Worm (Caenorhabditis elegans): Measurements from ENCODE around the gene C39B5.5.

The C39B5.5 gene

ce11 chrIII:2197706-2198105, 10.3 kb upstream of the C39B5.5 start, which contains the start of gene C39B5.6:
Gene C39B5.6 (plus strand): TSS chrIII:2198006.
- TF ChIP-seq ztf-11 (tag; optimal IDR thresholded peaks at IDR 0.05): no peak
- TF ChIP-seq alr-1 (tag; optimal IDR thresholded peaks at IDR 0.05; ENCODE audit: borderline replicate concordance): no peak
- TF ChIP-seq dsc-1 (tag; optimal IDR thresholded peaks at IDR 0.05): no peak
- TF ChIP-seq jun-1 (tag; optimal IDR thresholded peaks at IDR 0.05): no peak
- TF ChIP-seq fkh-4 (tag; optimal IDR thresholded peaks at IDR 0.05; ENCODE audit: borderline replicate concordance): no peak
- no peak for TF ChIP-seq hlh-4 (tag; optimal IDR thresholded peaks at IDR 0.05)
- TF ChIP-seq vab-15 (tag; optimal IDR thresholded peaks at IDR 0.05): no peak
- no peak for TF ChIP-seq nhr-77 (tag; optimal IDR thresholded peaks at IDR 0.05)
- TF ChIP-seq elt-2 (tag; optimal IDR thresholded peaks at IDR 0.05): no peak
- TF ChIP-seq nhr-84 (tag; optimal IDR thresholded peaks at IDR 0.05): no peak

ce11 chrIII:2205155-2205554, 2.8 kb upstream of the C39B5.5 start:
- no peak for TF ChIP-seq sup-37 (GFP tag; optimal IDR thresholded peaks at IDR 0.05)
- no peak for TF ChIP-seq ceh-63 (GFP tag; optimal IDR thresholded peaks at IDR 0.05)
- TF ChIP-seq C04F5.9 (tag; optimal IDR thresholded peaks at IDR 0.05): no peak
- no peak for TF ChIP-seq mef-2 (tag; optimal IDR thresholded peaks at IDR 0.05)
- TF ChIP-seq nhr-71 (tag; optimal IDR thresholded peaks at IDR 0.05): no peak

DNA sequence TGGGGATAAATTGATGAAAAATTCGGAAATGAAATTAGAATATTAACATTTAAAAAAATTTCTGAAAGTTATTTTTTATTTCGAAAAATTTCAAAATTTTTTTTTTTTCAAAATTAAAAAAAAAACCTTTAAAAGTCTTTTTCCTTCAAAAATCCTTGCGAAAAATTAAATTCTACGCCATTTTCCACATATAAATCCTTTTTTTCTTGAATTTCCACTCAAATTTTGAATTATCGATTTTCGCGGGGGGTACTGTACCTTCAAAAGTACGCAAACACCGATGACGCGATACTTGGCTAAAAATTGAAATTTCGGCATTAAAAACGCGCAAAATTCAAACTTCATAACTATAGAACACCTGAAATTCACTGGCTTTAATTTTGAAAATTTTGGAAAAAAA, 2.6 kb downstream of the C39B5.5 start:
- TF ChIP-seq nhr-19 (GFP tag; conservative IDR thresholded peaks at IDR 0.05) (no peak), elt-2 (tag; optimal IDR thresholded peaks at IDR 0.05) (no peak), pqm-1 (tag; optimal IDR thresholded peaks at IDR 0.05) (no peak), unc-62 (GFP tag; optimal IDR thresholded peaks at IDR 0.05) (no peak), lin-15B (tag; optimal IDR thresholded peaks at IDR 0.05) (no peak), mdl-1 (tag; optimal IDR thresholded peaks at IDR 0.05) (no peak), ces-1 (GFP tag; optimal IDR thresholded peaks at IDR 0.05) (no peak), alr-1 (tag; optimal IDR thresholded peaks at IDR 0.05; ENCODE audit: borderline replicate concordance) (no peak), tbx-2 (tag; optimal IDR thresholded peaks at IDR 0.05) (no peak), hpl-2 (GFP tag; optimal IDR thresholded peaks at IDR 0.05) (no peak), nhr-76 (tag; optimal IDR thresholded peaks at IDR 0.05) (no peak), ztf-4 (tag; optimal IDR thresholded peaks at IDR 0.05) (no peak), nhr-71 (tag; optimal IDR thresholded peaks at IDR 0.05) (no peak), egl-13 (tag; optimal IDR thresholded peaks at IDR 0.05) (no peak), hlh-4 (tag; optimal IDR thresholded peaks at IDR 0.05) (no peak), unc-130 (tag; optimal IDR thresholded peaks at IDR 0.05) (no peak)

- TF ChIP-seq elt-2 (tag; optimal IDR thresholded peaks at IDR 0.05) (peak; percentile 40), nhr-12 (tag; optimal IDR thresholded peaks at IDR 0.05) (no peak)
Observed at ce11 chrIII:2211120-2211519, 3.2 kb downstream of the C39B5.5 start, which contains the start of gene C39B5.14. Gene C39B5.14 (plus strand): TSS chrIII:2211420.

ce11 chrIII:2212343-2212742, 4.4 kb downstream of the C39B5.5 start:
- no peak for TF ChIP-seq lsy-2 (tag; optimal IDR thresholded peaks at IDR 0.05)
- peak; percentile 58 for TF ChIP-seq nhr-85 (tag)
- TF ChIP-seq elt-2 (tag; optimal IDR thresholded peaks at IDR 0.05): peak; percentile 29
- TF ChIP-seq unc-30 (tag; optimal IDR thresholded peaks at IDR 0.05): no peak
- no peak for TF ChIP-seq vab-15 (tag; optimal IDR thresholded peaks at IDR 0.05)

- TF ChIP-seq fos-1 (tag; optimal IDR thresholded peaks at IDR 0.05) (no peak), mab-9 (GFP tag; IDR thresholded peaks at IDR 0.05) (no peak), C16A3.4 (tag; optimal IDR thresholded peaks at IDR 0.05) (no peak), nhr-85 (tag) (no peak), unc-62 (GFP tag; optimal IDR thresholded peaks at IDR 0.05) (no peak), mef-2 (tag; optimal IDR thresholded peaks at IDR 0.05) (no peak), ceh-82 (tag; optimal IDR thresholded peaks at IDR 0.05) (no peak)
Observed at ce11 chrIII:2219408-2219807, 11.4 kb downstream of the C39B5.5 start, which contains the start of gene fbxa-12. Gene fbxa-12 (plus strand): TSS chrIII:2219708.
